Fruit fly (Drosophila melanogaster): Measurements from ENCODE around the gene CG13101.

CG13101 gene

DNA sequence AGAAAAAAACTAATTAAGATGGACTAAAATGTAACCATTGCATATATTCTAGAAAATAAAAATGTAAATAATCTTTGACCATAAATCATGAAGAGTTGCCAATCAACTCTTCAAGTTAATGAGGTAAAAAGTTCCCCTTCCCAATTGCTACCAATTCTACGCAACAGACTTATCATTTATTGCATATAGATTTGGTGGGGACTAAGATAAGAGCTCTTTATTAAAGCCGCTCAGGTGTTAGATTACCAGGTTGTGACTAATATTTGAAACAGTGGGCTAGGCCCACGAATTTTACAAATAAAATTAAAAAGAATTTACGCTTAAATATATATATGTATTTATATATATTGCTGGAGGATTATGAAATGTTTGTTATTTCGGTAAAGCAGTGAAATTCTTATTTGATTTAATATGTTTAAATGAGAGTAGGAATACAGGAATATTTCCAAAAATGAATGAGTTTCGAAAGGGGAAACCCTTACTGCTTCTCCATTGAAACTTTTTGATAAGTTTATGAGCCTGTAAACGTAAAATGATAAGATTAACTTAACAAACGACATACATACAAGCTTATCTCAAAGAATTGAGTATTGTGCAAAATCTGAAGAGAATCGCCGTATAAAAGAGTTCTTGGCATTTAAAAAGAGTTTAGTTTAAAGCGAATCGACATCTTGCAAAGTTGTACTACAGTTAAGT, 27.0 kb upstream of the CG13101 start, which contains the start of gene CG13102 (continued):
- TF ChIP-seq slp2 (GFP tag; optimal IDR thresholded peaks at IDR 0.05) (no peak), Antp (GFP tag; optimal IDR thresholded peaks at IDR 0.05) (no peak), CG6854 (GFP tag; optimal IDR thresholded peaks at IDR 0.05) (no peak), CG13424 (tag; optimal IDR thresholded peaks at IDR 0.05) (no peak), CG18599 (GFP tag; optimal IDR thresholded peaks at IDR 0.05) (peak; percentile 42), sc (optimal IDR thresholded peaks at IDR 0.05) (no peak), sc (GFP tag; optimal IDR thresholded peaks at IDR 0.05) (no peak), sens (GFP tag) (no peak), CG10147 (GFP tag; optimal IDR thresholded peaks at IDR 0.05) (no peak), hb (GFP tag; IDR thresholded peaks at IDR 0.05; ENCODE audit: partially characterized antibody) (no peak), CG4424 (GFP tag; optimal IDR thresholded peaks at IDR 0.05) (no peak), CG6813 (GFP tag; optimal IDR thresholded peaks at IDR 0.05) (no peak), NfI (GFP tag; optimal IDR thresholded peaks at IDR 0.05) (peak; percentile 29), CG7963 (GFP tag; IDR thresholded peaks at IDR 0.05; ENCODE audit: partially characterized antibody) (no peak), CG11560 (tag; IDR thresholded peaks at IDR 0.05) (no peak), Abd-B (GFP tag; optimal IDR thresholded peaks at IDR 0.05) (no peak), CG18011 (GFP tag; optimal IDR thresholded peaks at IDR 0.05) (no peak), amos (GFP tag; IDR thresholded peaks at IDR 0.05; ENCODE audit: partially characterized antibody) (no peak), CG3847 (GFP tag; IDR thresholded peaks at IDR 0.05) (no peak), CG10543 (GFP tag; optimal IDR thresholded peaks at IDR 0.05) (no peak), cg (GFP tag; optimal IDR thresholded peaks at IDR 0.05) (no peak), sug (tag; optimal IDR thresholded peaks at IDR 0.05) (peak; percentile 56), mirr (GFP tag; optimal IDR thresholded peaks at IDR 0.05) (peak; percentile 29)

dm6 chr2L:9010267-9010666, 25.6 kb upstream of the CG13101 start, which contains the start of gene CG9568:
TSS of gene CG9568 (plus strand) at chr2L:9010583.
- TF ChIP-seq Opbp (GFP tag; IDR thresholded peaks at IDR 0.05; ENCODE audit: partially characterized antibody) (no peak), CG13123 (GFP tag; optimal IDR thresholded peaks at IDR 0.05) (no peak), CG31224 (GFP tag; IDR thresholded peaks at IDR 0.05) (no peak), CG11456 (GFP tag; IDR thresholded peaks at IDR 0.05) (no peak), CG6683 (GFP tag; optimal IDR thresholded peaks at IDR 0.05) (no peak), CG11504 (tag; optimal IDR thresholded peaks at IDR 0.05) (no peak), Awh (GFP tag; IDR thresholded peaks at IDR 0.05) (no peak), sens-2 (GFP tag; IDR thresholded peaks at IDR 0.05) (no peak), CG10462 (GFP tag; optimal IDR thresholded peaks at IDR 0.05) (no peak), hkb (optimal IDR thresholded peaks at IDR 0.05) (no peak), hkb (GFP tag; IDR thresholded peaks at IDR 0.05) (no peak), CG6854 (GFP tag; optimal IDR thresholded peaks at IDR 0.05) (no peak), chif (GFP tag; optimal IDR thresholded peaks at IDR 0.05) (no peak), crol (GFP tag; IDR thresholded peaks at IDR 0.05) (no peak), Mes4 (GFP tag; optimal IDR thresholded peaks at IDR 0.05) (no peak), CG13624 (GFP tag; optimal IDR thresholded peaks at IDR 0.05) (no peak), CG18619 (GFP tag; optimal IDR thresholded peaks at IDR 0.05) (no peak), Rx (GFP tag; IDR thresholded peaks at IDR 0.05) (no peak), CG18011 (GFP tag; optimal IDR thresholded peaks at IDR 0.05) (no peak), Aef1 (GFP tag; IDR thresholded peaks at IDR 0.05) (no peak), CG12071 (GFP tag; optimal IDR thresholded peaks at IDR 0.05) (peak; percentile 48), Dp (GFP tag; optimal IDR thresholded peaks at IDR 0.05) (no peak), Sox102F (GFP tag; optimal IDR thresholded peaks at IDR 0.05) (no peak), az2 (GFP tag; optimal IDR thresholded peaks at IDR 0.05) (no peak), CG12219 (GFP tag; optimal IDR thresholded peaks at IDR 0.05) (peak; percentile 2), BtbVII (GFP tag; optimal IDR thresholded peaks at IDR 0.05) (peak; percentile 14), exex (tag; optimal IDR thresholded peaks at IDR 0.05) (peak; percentile 49), ftz-f1 (GFP tag; optimal IDR thresholded peaks at IDR 0.05) (no peak), CG9215 (GFP tag; IDR thresholded peaks at IDR 0.05) (no peak), CG6813 (GFP tag; optimal IDR thresholded peaks at IDR 0.05) (peak; percentile 17)
